Worm (Caenorhabditis elegans) whole organism, L1 larva: Measurements from ENCODE around the gene ehbp-1.

Experiments used
- C04F5.9 ChIP-seq: sonication (generic microtip); optimal IDR thresholded peaks from 2 replicates; lab custom pipeline; 2016; ENCODE audit warnings: missing genetic modification characterization, missing compliant biosample characterization
- C16A3.4 ChIP-seq: fragments of 150-350 bp; optimal IDR thresholded peaks from 2 replicates; lab custom pipeline; 2014; ENCODE audit warnings: missing biosample characterization, missing genetic modification characterization
- C34B4.2 ChIP-seq: sonication (generic microtip); optimal IDR thresholded peaks from 2 replicates; lab custom pipeline; 2017; ENCODE audit warnings: mild to moderate bottlenecking, missing genetic modification characterization, missing compliant biosample characterization
- aha-1 ChIP-seq: fragments of 150-350 bp; optimal IDR thresholded peaks from 2 replicates; lab custom pipeline; 2014; ENCODE audit warnings: missing biosample characterization, missing genetic modification characterization
- aly-2 ChIP-seq: fragments of 150-350 bp; optimal IDR thresholded peaks from 2 replicates; lab custom pipeline; 2014; ENCODE audit warnings: missing biosample characterization, missing genetic modification characterization
- blmp-1 ChIP-seq: fragments of 150-350 bp; optimal IDR thresholded peaks from 2 replicates; lab custom pipeline; 2014; ENCODE audit warnings: missing biosample characterization, missing genetic modification characterization
- ceh-63 ChIP-seq: fragments of 200-800 bp; sonication (Bioruptor generic); optimal IDR thresholded peaks from 2 replicates; lab custom pipeline; 2018; ENCODE audit warnings: mild to moderate bottlenecking, missing genetic modification characterization, missing compliant biosample characterization
- ceh-8 ChIP-seq: fragments of 200-800 bp; sonication (Bioruptor generic); optimal IDR thresholded peaks from 2 replicates; lab custom pipeline; 2018; ENCODE audit warnings: mild to moderate bottlenecking, missing genetic modification characterization, moderate library complexity, missing compliant biosample characterization
- ceh-88 ChIP-seq: fragments of 200-800 bp; sonication (Bioruptor generic); IDR thresholded peaks from 2 replicates; pipeline ENCODE4 v1.3.6; 2022; ENCODE audit warnings: missing genetic modification characterization, missing compliant biosample characterization
- ceh-90 ChIP-seq: sonication (generic microtip); optimal IDR thresholded peaks from 2 replicates; lab custom pipeline; 2016; ENCODE audit warnings: missing genetic modification characterization, missing compliant biosample characterization
- ces-1 ChIP-seq: fragments of 150-350 bp; optimal IDR thresholded peaks from 2 replicates; lab custom pipeline; 2014; ENCODE audit warnings: missing biosample characterization, missing genetic modification reagents, missing genetic modification characterization
- efl-1 ChIP-seq, 4 experiments: fragments of 150-350 bp; optimal IDR thresholded peaks in 3 of 4; peaks in 1 of 4; 1 replicate in 1 of 4; 2 replicates in 3 of 4; lab custom pipeline; 2014; ENCODE audit warnings: missing biosample characterization in 2 of 4, missing genetic modification characterization in 2 of 4, missing genetic modification reagents in 2 of 4
- elt-2 ChIP-seq: sonication (generic microtip); optimal IDR thresholded peaks from 2 replicates; lab custom pipeline; 2016; ENCODE audit warnings: missing genetic modification characterization, mild to moderate bottlenecking, inconsistent platforms, missing compliant biosample characterization, missing genetic modification reagents
- ets-5 ChIP-seq: fragments of 200-800 bp; sonication (Bioruptor generic); IDR thresholded peaks from 2 replicates; pipeline ENCODE4 v1.3.6; 2022; ENCODE audit warnings: missing genetic modification characterization, missing compliant biosample characterization
- fkh-4 ChIP-seq: sonication (generic microtip); optimal IDR thresholded peaks from 2 replicates; lab custom pipeline; 2016; ENCODE audit warnings: missing compliant biosample characterization, missing genetic modification characterization, borderline replicate concordance
- fos-1 ChIP-seq: fragments of 150-350 bp; optimal IDR thresholded peaks from 2 replicates; lab custom pipeline; 2014; ENCODE audit warnings: missing biosample characterization, missing genetic modification characterization
- grh-1 ChIP-seq: fragments of 200-800 bp; sonication (Bioruptor generic); IDR thresholded peaks from 2 replicates; pipeline ENCODE4 v1.3.6; 2022; ENCODE audit warnings: missing genetic modification reagents, missing genetic modification characterization, missing compliant biosample characterization
- hlh-17 ChIP-seq: fragments of 200-800 bp; sonication (Bioruptor generic); optimal IDR thresholded peaks from 2 replicates; lab custom pipeline; 2018; ENCODE audit warnings: missing genetic modification characterization, mild to moderate bottlenecking, missing compliant biosample characterization, moderate library complexity, borderline replicate concordance
- irx-1 ChIP-seq: sonication (generic microtip); optimal IDR thresholded peaks from 2 replicates; lab custom pipeline; 2016; ENCODE audit warnings: missing genetic modification characterization, missing compliant biosample characterization
- isw-1 ChIP-seq: fragments of 200-800 bp; sonication (Bioruptor generic); IDR thresholded peaks from 2 replicates; pipeline ENCODE4 v1.3.6; 2022; ENCODE audit warnings: missing genetic modification characterization, missing compliant biosample characterization
- lin-13 ChIP-seq: fragments of 150-350 bp; optimal IDR thresholded peaks from 2 replicates; lab custom pipeline; 2014; ENCODE audit warnings: missing biosample characterization, missing genetic modification reagents, missing genetic modification characterization
- lin-35 ChIP-seq, 2 experiments: fragments of 150-350 bp; optimal IDR thresholded peaks; 2 replicates each; lab custom pipeline; 2014; ENCODE audit warnings: missing biosample characterization in 2 of 2, missing genetic modification characterization in 2 of 2, missing genetic modification reagents in 2 of 2
- lin-39 ChIP-seq: fragments of 150-350 bp; optimal IDR thresholded peaks from 2 replicates; lab custom pipeline; 2014; ENCODE audit warnings: missing biosample characterization, missing genetic modification reagents, missing genetic modification characterization
- lsy-2 ChIP-seq, 2 experiments: fragments of 150-350 bp; optimal IDR thresholded peaks; 2 replicates each; lab custom pipeline; 2014; ENCODE audit warnings: missing biosample characterization in 2 of 2, missing genetic modification characterization in 2 of 2
- mab-9 ChIP-seq: fragments of 200-800 bp; sonication (Bioruptor generic); IDR thresholded peaks from 2 replicates; pipeline ENCODE4 v1.3.6; 2022; ENCODE audit warnings: missing genetic modification reagents, missing genetic modification characterization, missing compliant biosample characterization
- mef-2 ChIP-seq: fragments of 150-350 bp; optimal IDR thresholded peaks from 2 replicates; lab custom pipeline; 2014; ENCODE audit warnings: missing biosample characterization, missing genetic modification characterization
- mep-1 ChIP-seq: fragments of 150-350 bp; optimal IDR thresholded peaks from 2 replicates; lab custom pipeline; 2014; ENCODE audit warnings: missing biosample characterization, missing genetic modification characterization
- nhr-11 ChIP-seq: fragments of 150-350 bp; optimal IDR thresholded peaks from 2 replicates; lab custom pipeline; 2014; ENCODE audit warnings: missing biosample characterization, missing genetic modification characterization
- nhr-20 ChIP-seq: sonication (generic microtip); optimal IDR thresholded peaks from 2 replicates; lab custom pipeline; 2016; ENCODE audit warnings: mild to moderate bottlenecking, missing genetic modification characterization, missing compliant biosample characterization
- nhr-237 ChIP-seq: fragments of 150-350 bp; optimal IDR thresholded peaks from 2 replicates; lab custom pipeline; 2014; ENCODE audit warnings: missing biosample characterization, missing genetic modification characterization
- nhr-28 ChIP-seq: fragments of 150-350 bp; optimal IDR thresholded peaks from 2 replicates; lab custom pipeline; 2014; ENCODE audit warnings: missing biosample characterization, missing genetic modification characterization
- nhr-71 ChIP-seq: sonication (generic microtip); optimal IDR thresholded peaks from 2 replicates; lab custom pipeline; 2016; ENCODE audit warnings: mild to moderate bottlenecking, missing genetic modification characterization, moderate library complexity, missing compliant biosample characterization
- nhr-76 ChIP-seq: sonication (generic microtip); optimal IDR thresholded peaks from 2 replicates; lab custom pipeline; 2017; ENCODE audit warnings: missing biosample characterization, missing genetic modification characterization
- nhr-77 ChIP-seq: fragments of 150-350 bp; optimal IDR thresholded peaks from 2 replicates; lab custom pipeline; 2014; ENCODE audit warnings: missing biosample characterization, missing genetic modification characterization
- nhr-84 ChIP-seq: sonication (generic microtip); optimal IDR thresholded peaks from 2 replicates; lab custom pipeline; 2017; ENCODE audit warnings: missing biosample characterization, missing genetic modification characterization
- nhr-85 ChIP-seq: sonication (generic microtip); peaks from one replicate; lab custom pipeline; 2016; ENCODE audit warnings: missing genetic modification characterization, inconsistent platforms, missing compliant biosample characterization
- pax-3 ChIP-seq: fragments of 200-800 bp; sonication (Bioruptor generic); optimal IDR thresholded peaks from 2 replicates; lab custom pipeline; 2018; ENCODE audit warnings: mild to moderate bottlenecking, missing genetic modification characterization, moderate library complexity, missing compliant biosample characterization
- rnt-1 ChIP-seq: sonication (generic microtip); optimal IDR thresholded peaks from 2 replicates; lab custom pipeline; 2016; ENCODE audit warnings: mild to moderate bottlenecking, missing genetic modification characterization, moderate library complexity, missing compliant biosample characterization
- skn-1 ChIP-seq: fragments of 150-350 bp; optimal IDR thresholded peaks from 2 replicates; lab custom pipeline; 2014; ENCODE audit warnings: missing biosample characterization, missing genetic modification characterization
- snu-23 ChIP-seq: sonication (generic microtip); optimal IDR thresholded peaks from 2 replicates; lab custom pipeline; 2016; ENCODE audit warnings: missing genetic modification characterization, missing compliant biosample characterization
- swsn-7 ChIP-seq: sonication (generic microtip); optimal IDR thresholded peaks from 2 replicates; lab custom pipeline; 2016; ENCODE audit warnings: missing genetic modification characterization, missing compliant biosample characterization
- tbx-2 ChIP-seq: sonication (generic microtip); optimal IDR thresholded peaks from 2 replicates; lab custom pipeline; 2016; ENCODE audit warnings: missing genetic modification characterization, missing compliant biosample characterization
- unc-30 ChIP-seq: sonication (generic microtip); optimal IDR thresholded peaks from 2 replicates; lab custom pipeline; 2017; ENCODE audit warnings: missing biosample characterization, missing genetic modification characterization
- unc-62 ChIP-seq: fragments of 150-350 bp; optimal IDR thresholded peaks from 2 replicates; lab custom pipeline; 2014; ENCODE audit warnings: missing biosample characterization, missing genetic modification reagents, missing genetic modification characterization
- unc-86 ChIP-seq: sonication (generic microtip); optimal IDR thresholded peaks from 2 replicates; lab custom pipeline; 2016; ENCODE audit warnings: missing genetic modification characterization, missing compliant biosample characterization
- unc-98 ChIP-seq: fragments of 200-800 bp; sonication (Bioruptor generic); IDR thresholded peaks from 2 replicates; pipeline ENCODE4 v1.3.6; 2022; ENCODE audit warnings: missing genetic modification characterization, missing compliant biosample characterization
- xbp-1 ChIP-seq: sonication (generic microtip); optimal IDR thresholded peaks from 2 replicates; lab custom pipeline; 2016; ENCODE audit warnings: missing genetic modification characterization, missing compliant biosample characterization
- zip-4 ChIP-seq: fragments of 200-800 bp; sonication (Bioruptor generic); optimal IDR thresholded peaks from 2 replicates; lab custom pipeline; 2018; ENCODE audit warnings: mild to moderate bottlenecking, missing genetic modification characterization, moderate library complexity, missing compliant biosample characterization
- ztf-11 ChIP-seq, 2 experiments: sonication (generic microtip); optimal IDR thresholded peaks; 2 replicates each; lab custom pipeline; 2016 to 2017; ENCODE audit warnings: missing genetic modification characterization in 2 of 2, missing biosample characterization in 1 of 2, missing compliant biosample characterization in 1 of 2
- ztf-4 ChIP-seq: fragments of 150-350 bp; optimal IDR thresholded peaks from 2 replicates; lab custom pipeline; 2014; ENCODE audit warnings: missing biosample characterization, missing genetic modification characterization

The ehbp-1 gene

DNA sequence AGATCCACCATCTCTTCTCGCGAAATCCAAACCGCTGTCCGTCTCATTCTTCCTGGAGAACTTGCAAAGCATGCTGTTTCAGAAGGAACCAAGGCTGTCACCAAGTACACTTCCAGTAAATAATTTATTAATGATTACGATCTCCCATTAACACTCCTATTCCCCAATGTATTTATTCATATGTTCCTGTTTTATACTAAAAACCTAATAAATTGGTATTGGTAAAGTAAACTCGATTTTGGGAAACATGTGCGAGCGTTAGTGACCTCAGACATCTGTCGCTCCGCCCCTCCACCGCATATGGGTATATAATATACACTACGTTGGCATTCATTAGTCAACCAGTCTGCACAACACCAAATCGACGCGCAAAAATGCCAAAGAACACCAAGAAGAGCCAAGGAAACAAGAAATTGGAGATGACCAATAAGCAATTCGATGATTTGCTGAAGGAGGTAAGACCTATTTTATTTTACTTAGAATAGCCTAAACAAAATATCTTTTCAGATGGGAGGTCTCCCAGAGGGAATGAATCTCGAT lies 4.3 kb upstream of the ehbp-1 start, which contains the start of gene C50F4.6:
C50F4.6 (plus strand) TSS at position 51 of the 540 bp plus-strand sequence.
- no peak for TF ChIP-seq nhr-76 (tag; lab: Kevin White, UChicago)
- TF ChIP-seq nhr-11 (tag; lab: Kevin White, UChicago), result no peak
- TF ChIP-seq mep-1 (tag; lab: Kevin White, UChicago), result peak; percentile 1
- peak; percentile 50 for TF ChIP-seq nhr-85 (tag; lab: Kevin White, UChicago)
- no peak for TF ChIP-seq nhr-84
- TF ChIP-seq rnt-1 (tag; lab: Kevin White, UChicago), result no peak
- peak in 1 of 2 experiments; percentile 27 for TF ChIP-seq lsy-2 (tag; optimal IDR thresholded peaks at IDR 0.05; lab: Kevin White, UChicago)
- TF ChIP-seq tbx-2, result no peak
- TF ChIP-seq efl-1 (optimal IDR thresholded peaks at IDR 0.05; lab: Kevin White, UChicago), result no peak
- TF ChIP-seq efl-1 (GFP tag; optimal IDR thresholded peaks at IDR 0.05 in 1 of 2; lab: Kevin White, UChicago), result peak in 1 of 2 experiments; percentile 80
- no peak for TF ChIP-seq unc-30
- TF ChIP-seq aly-2 (tag; lab: Kevin White, UChicago), result no peak
- no peak for TF ChIP-seq mef-2
- TF ChIP-seq C16A3.4 (tag; lab: Kevin White, UChicago), result no peak

DNA sequence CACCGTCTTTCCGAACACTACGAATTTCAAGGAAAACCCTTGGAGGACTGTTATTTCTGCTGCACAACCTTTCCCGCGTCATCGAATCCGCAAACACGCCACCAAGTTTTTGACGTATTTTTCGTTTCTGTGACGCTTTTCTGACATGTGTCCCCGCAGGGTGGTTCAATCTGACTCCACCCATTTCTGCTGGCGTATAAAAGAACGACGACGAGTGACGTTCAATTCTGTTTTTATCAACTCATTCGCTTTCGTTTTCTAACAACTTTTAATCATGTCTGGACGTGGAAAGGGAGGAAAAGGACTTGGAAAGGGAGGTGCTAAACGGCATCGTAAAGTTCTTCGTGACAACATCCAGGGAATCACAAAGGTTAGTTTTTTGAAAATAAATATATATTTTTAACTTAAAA lies 3.6 kb upstream of the ehbp-1 start, which contains the start of gene his-37:
his-37 (plus strand) TSS at position 246 of the 410 bp plus-strand sequence.
- TF ChIP-seq elt-2 (tag; lab: Kevin White, UChicago) (peak; percentile 92), tbx-2 (peak; percentile 98), grh-1 (peak; percentile 98), aha-1 (peak; percentile 47), snu-23 (GFP tag; lab: Kevin White, UChicago) (peak; percentile 99), xbp-1 (tag; lab: Kevin White, UChicago) (peak; percentile 99), ceh-90 (tag; lab: Kevin White, UChicago) (peak; percentile 22), ces-1 (GFP tag; lab: Kevin White, UChicago) (peak; percentile 2), unc-98 (peak; percentile 38; the same call in 1 of the 2 replicates), nhr-77 (peak; percentile 99), ceh-88 (peak; percentile 99), nhr-28 (peak; percentile 65), efl-1 (optimal IDR thresholded peaks at IDR 0.05; lab: Kevin White, UChicago) (peak; percentile 93 to 96), efl-1 (GFP tag; optimal IDR thresholded peaks at IDR 0.05 in 1 of 2; lab: Kevin White, UChicago) (peak; percentile 81 to 99), lin-35 (GFP tag; optimal IDR thresholded peaks at IDR 0.05; lab: Kevin White, UChicago) (peak; percentile 89 to 95), C04F5.9 (tag; lab: Kevin White, UChicago) (peak; percentile 86), nhr-71 (tag; lab: Kevin White, UChicago) (peak; percentile 99), nhr-76 (tag; lab: Kevin White, UChicago) (peak; percentile 94), unc-86 (tag; lab: Kevin White, UChicago) (peak; percentile 98), lin-13 (GFP tag; lab: Kevin White, UChicago) (peak; percentile 98), swsn-7 (tag; lab: Kevin White, UChicago) (peak; percentile 100), pax-3 (tag; lab: Kevin White, UChicago) (peak; percentile 99), ceh-8 (GFP tag; lab: Kevin White, UChicago) (peak; percentile 96), hlh-17 (GFP tag; lab: Kevin White, UChicago) (no peak), C16A3.4 (tag; lab: Kevin White, UChicago) (peak; percentile 99), nhr-20 (tag; lab: Kevin White, UChicago) (peak; percentile 99), ceh-63 (GFP tag; lab: Kevin White, UChicago) (peak; percentile 43), C34B4.2 (peak; percentile 62), skn-1 (tag; lab: Kevin White, UChicago) (peak; percentile 94), fos-1 (tag; lab: Kevin White, UChicago) (peak; percentile 97), mep-1 (tag; lab: Kevin White, UChicago) (peak; percentile 99), mab-9 (GFP tag; lab: Robert Waterston, UW) (peak; percentile 93), ets-5 (GFP tag; lab: Robert Waterston, UW) (no peak), zip-4 (peak; percentile 92), isw-1 (GFP tag; lab: Robert Waterston, UW) (peak; percentile 95), irx-1 (tag; lab: Kevin White, UChicago) (peak; percentile 95), aly-2 (tag; lab: Kevin White, UChicago) (peak; percentile 90), fkh-4 (tag; lab: Kevin White, UChicago) (peak; percentile 79), nhr-237 (tag; lab: Kevin White, UChicago) (peak; percentile 97), unc-62 (GFP tag; lab: Kevin White, UChicago) (peak; percentile 88), ztf-11 (tag; optimal IDR thresholded peaks at IDR 0.05; lab: Kevin White, UChicago) (peak in 1 of 2 experiments; percentile 89), blmp-1 (tag; lab: Kevin White, UChicago) (peak; percentile 96), ztf-4 (tag; lab: Kevin White, UChicago) (peak; percentile 98), lin-39 (tag; lab: Kevin White, UChicago) (peak; percentile 90)
